Worm (Caenorhabditis elegans): Measurements from ENCODE around the gene cec-7.

Gene cec-7

ce11 chrIII:12838913-12839366, 38.4 kb downstream of the cec-7 start, which contains the start of gene Y37D8A.4 (continued):
- TF ChIP-seq die-1 (tag; optimal IDR thresholded peaks at IDR 0.05) (no peak), cebp-2 (GFP tag; IDR thresholded peaks at IDR 0.05) (no peak), zim-3 (tag; optimal IDR thresholded peaks at IDR 0.05) (no peak), ztf-26 (tag; optimal IDR thresholded peaks at IDR 0.05) (peak; percentile 76), T07F8.4 (tag; optimal IDR thresholded peaks at IDR 0.05) (no peak), F22D6.2 (tag; optimal IDR thresholded peaks at IDR 0.05) (no peak), hrde-1 (tag; optimal IDR thresholded peaks at IDR 0.05; ENCODE audit: borderline replicate concordance) (no peak), chd-7 (tag; optimal IDR thresholded peaks at IDR 0.05) (peak; percentile 34), bed-1 (GFP tag; IDR thresholded peaks at IDR 0.05) (no peak), ccch-3 (GFP tag; optimal IDR thresholded peaks at IDR 0.05) (no peak), ceh-91 (GFP tag; IDR thresholded peaks at IDR 0.05) (no peak), ztf-25 (GFP tag; IDR thresholded peaks at IDR 0.05) (no peak), mel-28 (tag; optimal IDR thresholded peaks at IDR 0.05; ENCODE audit: borderline replicate concordance) (no peak), F57A8.1 (GFP tag; optimal IDR thresholded peaks at IDR 0.05) (no peak), attf-5 (GFP tag; optimal IDR thresholded peaks at IDR 0.05) (peak; percentile 59), atf-7 (tag; optimal IDR thresholded peaks at IDR 0.05) (no peak), F55B11.4 (tag; optimal IDR thresholded peaks at IDR 0.05; ENCODE audit: borderline replicate concordance, insufficient read depth) (no peak), pbrm-1 (GFP tag; IDR thresholded peaks at IDR 0.05) (no peak), egl-18 (GFP tag; IDR thresholded peaks at IDR 0.05) (no peak), aptf-2 (GFP tag; conservative IDR thresholded peaks at IDR 0.05) (no peak), ets-4 (GFP tag; optimal IDR thresholded peaks at IDR 0.05) (no peak), egl-44 (GFP tag; IDR thresholded peaks at IDR 0.05) (no peak), unc-62 (GFP tag; optimal IDR thresholded peaks at IDR 0.05) (no peak), ceh-40 (GFP tag; IDR thresholded peaks at IDR 0.05) (no peak), pha-4 (tag; optimal IDR thresholded peaks at IDR 0.05) (no peak), F23B12.7 (tag; optimal IDR thresholded peaks at IDR 0.05; ENCODE audit: insufficient read depth) (no peak), gei-17 (GFP tag; optimal IDR thresholded peaks at IDR 0.05) (no peak), nhr-80 (tag; optimal IDR thresholded peaks at IDR 0.05) (peak; percentile 57), madf-10 (tag; optimal IDR thresholded peaks at IDR 0.05) (no peak), lsl-1 (GFP tag; optimal IDR thresholded peaks at IDR 0.05) (no peak), rpc-1 (optimal IDR thresholded peaks at IDR 0.05) (no peak), rpc-1 (tag; optimal IDR thresholded peaks at IDR 0.05) (no peak), F33H1.4 (GFP tag; IDR thresholded peaks at IDR 0.05) (no peak), zfh-2 (GFP tag; conservative IDR thresholded peaks at IDR 0.05) (peak; percentile 82), sdz-38 (tag; optimal IDR thresholded peaks at IDR 0.05) (no peak), ceh-79 (tag; optimal IDR thresholded peaks at IDR 0.05) (no peak), ztf-6 (GFP tag; IDR thresholded peaks at IDR 0.05) (no peak), tbp1 (GFP tag; optimal IDR thresholded peaks at IDR 0.05) (peak; percentile 48)

ce11 chrIII:12838299-12838698, 39.1 kb downstream of the cec-7 start:
- TF ChIP-seq snpc-4 (GFP tag; optimal IDR thresholded peaks at IDR 0.05) (no peak), snpc-4 (tag; optimal IDR thresholded peaks at IDR 0.05) (no peak), unc-62 (GFP tag; optimal IDR thresholded peaks at IDR 0.05) (no peak), let-526 (GFP tag; IDR thresholded peaks at IDR 0.05) (no peak), nfyb-1 (GFP tag; IDR thresholded peaks at IDR 0.05) (peak; percentile 83)
